Fruit fly (Drosophila melanogaster): ENCODE results near the gene CG5111.

CG5111 gene

DNA sequence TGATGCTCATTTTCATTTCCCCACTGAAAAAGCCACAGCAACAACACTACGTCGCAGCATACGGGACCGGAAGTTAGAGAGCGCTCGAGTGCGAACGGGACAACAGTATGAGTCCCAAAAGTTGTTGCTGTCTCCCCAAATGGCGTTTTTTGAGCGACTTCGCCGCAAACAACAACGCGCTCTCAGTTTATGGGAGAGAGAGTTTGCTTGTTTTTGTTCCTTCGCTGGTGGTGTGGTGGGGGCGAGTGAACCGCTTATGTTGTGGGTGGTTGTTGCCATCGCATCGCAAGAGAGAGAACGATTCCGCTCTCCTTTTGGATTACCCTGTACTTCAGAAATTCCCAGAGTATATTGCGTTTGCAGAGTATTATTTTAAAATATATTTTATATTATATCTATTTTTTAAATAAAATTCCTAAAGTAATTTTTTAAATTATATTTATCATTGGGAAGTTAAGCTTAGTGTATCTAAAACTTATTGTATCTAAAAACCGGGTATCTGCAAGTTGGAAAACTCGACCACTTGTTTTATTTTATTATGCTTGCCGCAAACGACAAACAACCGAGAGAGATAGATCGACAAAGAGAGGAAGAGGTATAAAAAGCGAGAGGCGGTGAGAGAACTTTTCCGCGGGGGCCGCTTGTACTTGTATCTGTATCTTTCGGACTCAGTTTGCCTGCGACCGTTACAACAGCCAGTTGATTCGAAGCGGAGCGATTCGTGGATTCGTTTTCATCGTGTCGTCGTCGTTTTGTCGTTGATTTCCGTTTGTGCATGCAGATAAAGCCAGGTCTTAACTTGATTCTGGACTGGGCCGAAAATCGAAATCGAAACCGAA is 9.6 kb downstream of the CG5111 start, which contains the start of gene msi (continued):
- TF ChIP-seq CG11456 (GFP tag; IDR thresholded peaks at IDR 0.05) (peak; percentile 98), CG3726 (GFP tag; IDR thresholded peaks at IDR 0.05) (peak; percentile 98), z (GFP tag; IDR thresholded peaks at IDR 0.05) (peak; percentile 67; the same call in 1 of the 3 replicates), ham (GFP tag; IDR thresholded peaks at IDR 0.05) (peak; percentile 85), CG12391 (tag; optimal IDR thresholded peaks at IDR 0.05) (peak; percentile 100), inv (GFP tag; IDR thresholded peaks at IDR 0.05; ENCODE audit: partially characterized antibody) (peak; percentile 48; the same call in 1 of the 2 replicates), bsh (GFP tag; optimal IDR thresholded peaks at IDR 0.05) (peak; percentile 94 to 100), CG6254 (GFP tag; optimal IDR thresholded peaks at IDR 0.05) (peak; percentile 96), CG8478 (optimal IDR thresholded peaks at IDR 0.05) (no peak), Dip3 (GFP tag; optimal IDR thresholded peaks at IDR 0.05) (peak; percentile 56), CG17612 (GFP tag; IDR thresholded peaks at IDR 0.05) (peak; percentile 96), crc (GFP tag; optimal IDR thresholded peaks at IDR 0.05) (peak; percentile 35), Rx (GFP tag; IDR thresholded peaks at IDR 0.05) (peak; percentile 95), sima (GFP tag; optimal IDR thresholded peaks at IDR 0.05) (peak; percentile 53), Aef1 (GFP tag; IDR thresholded peaks at IDR 0.05) (peak; percentile 98), sob (GFP tag; IDR thresholded peaks at IDR 0.05) (peak; percentile 99), nerfin-1 (tag; optimal IDR thresholded peaks at IDR 0.05) (peak; percentile 98), CG10462 (GFP tag; optimal IDR thresholded peaks at IDR 0.05) (peak; percentile 94), CG6683 (GFP tag; optimal IDR thresholded peaks at IDR 0.05) (peak; percentile 98), CG4282 (GFP tag; optimal IDR thresholded peaks at IDR 0.05) (no peak), shn (GFP tag; optimal IDR thresholded peaks at IDR 0.05) (peak; percentile 38), CG7372 (GFP tag; IDR thresholded peaks at IDR 0.05) (peak; percentile 99), Rfx (GFP tag; IDR thresholded peaks at IDR 0.05) (peak; percentile 99), CG12769 (tag; optimal IDR thresholded peaks at IDR 0.05) (peak; percentile 80), ems (GFP tag; optimal IDR thresholded peaks at IDR 0.05) (peak; percentile 44), CG2129 (GFP tag; IDR thresholded peaks at IDR 0.05; ENCODE audit: partially characterized antibody) (no peak), CG2120 (GFP tag; optimal IDR thresholded peaks at IDR 0.05) (peak; percentile 96), CG17912 (GFP tag; optimal IDR thresholded peaks at IDR 0.05) (peak; percentile 79), CG1529 (GFP tag; optimal IDR thresholded peaks at IDR 0.05) (peak; percentile 95), CG15514 (GFP tag; optimal IDR thresholded peaks at IDR 0.05) (peak; percentile 93), Lhr (GFP tag; optimal IDR thresholded peaks at IDR 0.05) (peak; percentile 83), fu2 (GFP tag; optimal IDR thresholded peaks at IDR 0.05) (peak; percentile 50), zfh2 (GFP tag; optimal IDR thresholded peaks at IDR 0.05) (peak; percentile 67), H15 (GFP tag; IDR thresholded peaks at IDR 0.05) (peak; percentile 99), CG32532 (GFP tag; IDR thresholded peaks at IDR 0.05) (peak; percentile 99), Hsf (GFP tag; optimal IDR thresholded peaks at IDR 0.05) (peak; percentile 84), CG3163 (GFP tag; optimal IDR thresholded peaks at IDR 0.05) (peak; percentile 20), crp (GFP tag; optimal IDR thresholded peaks at IDR 0.05) (peak in 1 of 2 experiments; percentile 69), D19B (GFP tag; optimal IDR thresholded peaks at IDR 0.05) (peak; percentile 100), CG10543 (GFP tag; optimal IDR thresholded peaks at IDR 0.05) (peak; percentile 97), CG2199 (GFP tag; IDR thresholded peaks at IDR 0.05) (peak; percentile 97), org-1 (GFP tag; optimal IDR thresholded peaks at IDR 0.05) (peak; percentile 96), ERR (GFP tag; optimal IDR thresholded peaks at IDR 0.05) (peak; percentile 35), gcm2 (GFP tag; optimal IDR thresholded peaks at IDR 0.05) (no peak), Mrtf (GFP tag; IDR thresholded peaks at IDR 0.05) (peak; percentile 98), tll (GFP tag; optimal IDR thresholded peaks at IDR 0.05) (peak in 1 of 2 experiments; percentile 65), btn (GFP tag; optimal IDR thresholded peaks at IDR 0.05) (peak; percentile 10), danr (GFP tag; IDR thresholded peaks at IDR 0.05) (peak; percentile 98), fd96Cb (tag; optimal IDR thresholded peaks at IDR 0.05) (peak; percentile 100)

Data from whole organism, embryonic.